Worm (Caenorhabditis elegans) whole organism, L3 larva: ENCODE results near the gene C49C3.4.
"Not testable (repeated sequence)": the region's sequence is repeated elsewhere in the genome, so short reads cannot be mapped to it uniquely, and the experiment has no call there.

Source experiments
- aly-2 ChIP-seq: fragments of 150-350 bp; optimal IDR thresholded peaks from 2 replicates; lab custom pipeline; 2014; ENCODE audit warnings: missing biosample characterization, missing genetic modification characterization
- ceh-28 ChIP-seq: fragments of 150-350 bp; optimal IDR thresholded peaks from 2 replicates; lab custom pipeline; 2014; ENCODE audit warnings: missing biosample characterization, missing genetic modification reagents, missing genetic modification characterization
- daf-12 ChIP-seq: fragments of 150-350 bp; optimal IDR thresholded peaks from 2 replicates; lab custom pipeline; 2014; ENCODE audit warnings: missing biosample characterization, missing genetic modification reagents, missing genetic modification characterization
- elt-1 ChIP-seq: fragments of 150-350 bp; optimal IDR thresholded peaks from 2 replicates; lab custom pipeline; 2014; ENCODE audit warnings: missing biosample characterization, missing genetic modification characterization
- elt-3 ChIP-seq, 3 experiments: fragments of 150-350 bp in 1 of 3; sonication (generic microtip) in 2 of 3; optimal IDR thresholded peaks; 2 replicates in 2 of 3; 4 replicates in 1 of 3; lab custom pipeline; 2014 to 2017; ENCODE audit warnings: missing biosample characterization in 3 of 3, missing genetic modification characterization in 3 of 3
- lin-15B ChIP-seq: fragments of 150-350 bp; optimal IDR thresholded peaks from 2 replicates; lab custom pipeline; 2014; ENCODE audit warnings: missing biosample characterization, missing genetic modification characterization
- mdl-1 ChIP-seq: fragments of 150-350 bp; optimal IDR thresholded peaks from 2 replicates; lab custom pipeline; 2014; ENCODE audit warnings: missing biosample characterization, missing genetic modification characterization
- nhr-25 ChIP-seq: sonication (generic microtip); optimal IDR thresholded peaks from 2 replicates; lab custom pipeline; 2017; ENCODE audit warnings: missing biosample characterization, missing genetic modification characterization
- nhr-76 ChIP-seq: fragments of 150-350 bp; sonication (generic microtip); optimal IDR thresholded peaks from 5 replicates; lab custom pipeline; 2014; ENCODE audit warnings: missing biosample characterization, missing genetic modification characterization
- unc-39 ChIP-seq: sonication (generic microtip); optimal IDR thresholded peaks from 4 replicates; lab custom pipeline; 2017; ENCODE audit warnings: missing biosample characterization, missing genetic modification characterization
- zag-1 ChIP-seq: fragments of 150-350 bp; optimal IDR thresholded peaks from 2 replicates; lab custom pipeline; 2014; ENCODE audit warnings: missing biosample characterization, missing genetic modification characterization

ce11 chrIV:17307223-17307622 lies 13.4 kb upstream of the C49C3.4 start, which contains the start of gene T28F3.8:
- not testable (repeated sequence) for TF ChIP-seq elt-3 (tag; optimal IDR thresholded peaks at IDR 0.05; lab: Kevin White, UChicago); mdl-1 (tag; lab: Kevin White, UChicago); daf-12 (tag; lab: Kevin White, UChicago); aly-2 (tag; lab: Kevin White, UChicago); zag-1 (tag; lab: Kevin White, UChicago); unc-39 (tag; lab: Kevin White, UChicago); ceh-28; nhr-76 (tag; lab: Kevin White, UChicago); elt-1; nhr-25 (tag; lab: Kevin White, UChicago); lin-15B (tag; lab: Kevin White, UChicago)
